Worm (Caenorhabditis elegans): Measurements from ENCODE around the gene H25K10.4.

Gene H25K10.4

DNA sequence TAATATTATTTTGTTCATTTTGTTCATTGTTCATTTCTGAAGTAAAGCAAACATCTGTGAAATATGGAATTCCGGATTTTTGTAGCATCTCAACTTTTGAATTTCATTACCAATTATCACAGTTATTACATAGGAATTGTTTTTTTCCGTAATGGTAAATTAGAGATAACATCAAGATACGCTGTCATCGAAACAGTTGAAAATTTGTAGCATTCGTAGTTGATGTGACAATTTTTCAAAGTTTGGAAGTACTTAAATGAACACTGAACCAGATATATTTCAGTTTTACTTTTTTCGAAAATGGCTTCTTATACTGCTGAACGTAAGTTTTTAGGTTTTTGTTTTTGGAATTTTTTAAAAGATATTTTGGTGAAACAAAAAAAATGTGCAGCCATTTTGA lies at the start of gene H25K10.4:
TSS of gene H25K10.4 (plus strand) at position 301 of the 400 bp plus-strand sequence.
- no peak for TF ChIP-seq che-1 (tag; optimal IDR thresholded peaks at IDR 0.05)
- no peak for TF ChIP-seq pha-2 (tag; optimal IDR thresholded peaks at IDR 0.05)
- no peak for TF ChIP-seq ceh-18 (tag; optimal IDR thresholded peaks at IDR 0.05)
- TF ChIP-seq ceh-48 (tag; optimal IDR thresholded peaks at IDR 0.05), result no peak

DNA sequence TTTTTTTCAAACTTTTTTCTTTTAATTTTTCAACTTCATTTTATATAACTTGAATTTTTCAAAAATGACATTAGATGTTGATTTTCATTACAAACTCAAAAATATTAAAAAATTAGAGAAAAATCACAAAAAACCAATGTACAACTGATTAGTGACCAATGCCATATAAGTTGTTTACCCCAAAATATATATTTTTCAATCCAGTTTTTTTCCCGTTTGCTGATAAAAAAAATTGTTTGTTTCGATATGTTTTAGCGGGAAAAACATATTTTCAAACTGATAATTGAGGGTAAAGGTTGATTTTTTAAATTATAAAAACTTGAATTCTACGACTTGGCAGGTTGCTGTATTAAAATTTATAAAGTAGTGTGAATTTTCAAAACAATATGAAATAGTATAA lies 49.0 kb upstream of the H25K10.4 start:
- TF ChIP-seq ttx-3 (tag; optimal IDR thresholded peaks at IDR 0.05), result no peak
- TF ChIP-seq odd-2 (tag; optimal IDR thresholded peaks at IDR 0.05), result no peak
- TF ChIP-seq sdc-2 (tag; optimal IDR thresholded peaks at IDR 0.05), result no peak
- no peak for TF ChIP-seq tbx-7 (tag; optimal IDR thresholded peaks at IDR 0.05)
- no peak for TF ChIP-seq pag-3 (tag; optimal IDR thresholded peaks at IDR 0.05; ENCODE audit: borderline replicate concordance)
- TF ChIP-seq elt-4 (tag; optimal IDR thresholded peaks at IDR 0.05), result no peak
- TF ChIP-seq nhr-232 (tag; optimal IDR thresholded peaks at IDR 0.05), result no peak
- no peak for TF ChIP-seq eyg-1 (tag; optimal IDR thresholded peaks at IDR 0.05)

DNA sequence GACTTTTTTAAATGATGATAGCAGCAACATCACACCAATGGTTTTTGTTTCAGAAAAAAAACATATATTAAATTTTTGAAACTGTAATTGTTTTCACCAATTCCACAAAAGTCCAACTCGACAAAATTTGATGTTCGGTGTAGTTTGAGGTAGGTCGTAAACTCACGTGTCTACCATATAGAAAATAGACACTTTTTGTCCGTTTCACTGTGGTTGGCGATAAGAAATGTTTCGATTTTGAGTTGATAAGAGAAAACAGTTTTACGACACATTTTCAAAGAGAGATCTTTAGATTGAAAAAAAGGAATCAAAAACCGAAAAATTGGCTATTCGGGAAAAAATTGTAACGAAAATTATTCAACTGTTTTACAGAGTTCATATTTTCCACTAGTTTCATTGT lies 47.4 kb upstream of the H25K10.4 start:
- TF ChIP-seq nhr-232 (tag; optimal IDR thresholded peaks at IDR 0.05) (no peak), elt-4 (tag; optimal IDR thresholded peaks at IDR 0.05) (no peak), elt-2 (tag; optimal IDR thresholded peaks at IDR 0.05) (peak; percentile 59), ceh-2 (tag; optimal IDR thresholded peaks at IDR 0.05) (no peak), nhr-11 (tag; optimal IDR thresholded peaks at IDR 0.05) (no peak), ceh-34 (tag; optimal IDR thresholded peaks at IDR 0.05) (no peak)

DNA sequence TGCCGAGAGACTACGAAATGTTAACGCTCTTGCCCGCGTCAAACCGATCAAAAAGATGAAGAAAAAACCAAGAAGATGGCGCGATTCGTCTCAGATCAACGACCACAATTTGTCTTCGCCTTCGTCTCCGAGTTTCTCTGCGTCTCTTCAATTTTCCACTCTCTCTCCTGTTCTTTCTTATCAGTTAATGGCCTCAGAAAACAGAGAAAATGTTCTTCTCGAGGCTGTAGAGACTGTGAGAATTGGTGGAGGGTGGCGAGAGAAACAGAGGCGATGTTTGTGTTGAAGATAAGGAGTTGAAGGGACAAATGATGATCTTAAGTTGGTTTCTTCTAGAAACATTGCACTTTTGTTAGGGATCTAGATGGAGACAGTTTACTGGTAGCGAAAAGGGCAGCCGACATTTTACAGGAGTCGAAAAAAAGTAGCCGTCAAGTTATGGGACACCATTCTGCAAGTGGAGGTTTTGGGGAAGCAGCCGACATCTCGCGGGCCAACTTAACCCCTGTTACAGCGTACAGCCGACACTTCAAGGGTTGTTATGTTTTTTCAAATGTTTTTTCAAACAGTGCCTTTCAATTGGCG lies 44.9 kb upstream of the H25K10.4 start:
- TF ChIP-seq pha-2 (tag; optimal IDR thresholded peaks at IDR 0.05) (no peak), pqm-1 (tag; optimal IDR thresholded peaks at IDR 0.05) (peak; percentile 36), ceh-18 (tag; optimal IDR thresholded peaks at IDR 0.05) (peak; percentile 36), pag-3 (tag; optimal IDR thresholded peaks at IDR 0.05; ENCODE audit: borderline replicate concordance) (no peak), tbx-2 (tag; optimal IDR thresholded peaks at IDR 0.05) (no peak), lim-6 (tag; optimal IDR thresholded peaks at IDR 0.05) (no peak), elt-2 (tag; optimal IDR thresholded peaks at IDR 0.05) (peak; percentile 94)

DNA sequence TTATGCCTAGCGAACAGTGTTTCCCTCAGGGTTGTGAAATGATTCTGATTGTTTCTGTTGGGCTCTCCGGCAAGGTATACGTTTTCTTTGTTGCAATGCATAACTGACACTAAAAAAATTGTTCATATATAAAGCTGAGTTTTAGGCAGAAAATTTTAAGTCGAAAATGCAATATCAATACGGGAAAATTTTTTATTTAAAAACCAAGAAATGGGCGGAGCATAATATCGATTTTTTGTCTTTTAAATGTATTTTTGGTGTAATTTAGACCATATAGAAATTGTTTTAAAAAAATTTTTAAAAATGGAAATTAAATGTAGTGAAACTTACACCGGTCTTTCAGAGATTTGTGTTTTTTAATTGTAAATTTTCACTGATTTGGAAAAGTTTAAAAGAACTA lies 41.3 kb upstream of the H25K10.4 start, which contains the start of gene Y105C5B.1413:
TSS of gene Y105C5B.1413 (minus strand) at position 101 of the 400 bp plus-strand sequence.
- TF ChIP-seq lim-6 (tag; optimal IDR thresholded peaks at IDR 0.05) (no peak), tbx-7 (tag; optimal IDR thresholded peaks at IDR 0.05) (no peak), fax-1 (tag; optimal IDR thresholded peaks at IDR 0.05) (no peak), dmd-4 (tag; optimal IDR thresholded peaks at IDR 0.05; ENCODE audit: borderline replicate concordance) (no peak), pax-1 (tag; optimal IDR thresholded peaks at IDR 0.05) (no peak), che-1 (tag; optimal IDR thresholded peaks at IDR 0.05) (no peak), ceh-31 (tag; optimal IDR thresholded peaks at IDR 0.05) (no peak), ceh-45 (GFP tag; IDR thresholded peaks at IDR 0.05) (no peak), hlh-13 (GFP tag; optimal IDR thresholded peaks at IDR 0.05) (no peak), syd-9 (tag; optimal IDR thresholded peaks at IDR 0.05) (no peak), unc-42 (tag; optimal IDR thresholded peaks at IDR 0.05) (no peak), unc-86 (tag; optimal IDR thresholded peaks at IDR 0.05) (no peak), dve-1 (tag; optimal IDR thresholded peaks at IDR 0.05) (no peak), K02D7.2 (tag; optimal IDR thresholded peaks at IDR 0.05) (no peak)

DNA sequence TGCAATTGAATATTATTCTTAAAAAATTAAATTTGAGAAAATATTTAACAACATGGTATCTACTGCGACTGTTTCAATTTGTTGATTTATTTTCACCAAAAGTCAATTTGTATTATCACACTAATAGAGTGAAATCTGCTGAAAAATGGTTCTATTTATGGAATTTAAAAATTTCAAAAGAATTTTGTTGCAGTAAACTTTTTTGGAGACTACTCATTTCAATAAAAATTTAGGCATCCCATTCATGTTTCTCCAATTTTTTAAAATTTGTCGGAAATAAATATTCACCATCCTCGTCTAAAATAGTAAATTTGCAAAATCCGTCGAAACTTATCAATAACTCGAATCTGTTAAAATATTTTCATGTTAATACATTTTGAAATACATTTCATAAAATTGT lies 39.8 kb upstream of the H25K10.4 start:
- TF ChIP-seq ceh-30 (tag; optimal IDR thresholded peaks at IDR 0.05), result no peak
- TF ChIP-seq ceh-22 (tag; optimal IDR thresholded peaks at IDR 0.05), result no peak
- no peak for TF ChIP-seq pha-2 (tag; optimal IDR thresholded peaks at IDR 0.05)
- no peak for TF ChIP-seq rnt-1 (tag; optimal IDR thresholded peaks at IDR 0.05)
- no peak for TF ChIP-seq F13H6.1 (tag; optimal IDR thresholded peaks at IDR 0.05)
- TF ChIP-seq ceh-9 (tag; optimal IDR thresholded peaks at IDR 0.05), result no peak
- no peak for TF ChIP-seq pag-3 (tag; optimal IDR thresholded peaks at IDR 0.05; ENCODE audit: borderline replicate concordance)
